Fruit fly (Drosophila melanogaster): ENCODE measurements around the gene CG7884.

Gene CG7884

DNA sequence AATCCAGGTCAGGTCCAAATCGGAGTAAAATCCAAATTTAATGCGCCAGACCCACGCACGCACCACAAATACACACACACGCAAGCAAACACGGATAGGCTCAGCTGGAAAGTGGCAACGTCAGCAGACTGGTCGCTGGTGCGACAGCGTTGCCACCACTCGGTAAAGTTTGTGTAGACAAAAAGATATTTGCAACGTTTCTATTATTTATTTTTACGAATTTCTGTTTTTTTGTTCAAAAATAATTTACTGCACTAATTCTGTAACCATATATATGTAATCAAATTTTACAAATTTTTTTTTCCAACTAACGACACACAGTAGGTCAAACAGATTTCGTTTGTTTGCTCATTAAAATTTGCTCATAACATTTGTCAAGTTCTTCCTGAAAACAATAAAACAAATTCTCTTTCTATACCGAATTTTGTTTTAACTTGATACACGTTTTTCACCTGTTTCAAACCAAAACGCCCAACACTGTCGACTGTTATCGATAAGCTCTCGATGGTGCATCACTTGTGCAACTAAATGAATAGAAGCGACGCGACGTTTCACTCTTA lies 40.6 kb upstream of the CG7884 start, which contains the start of the genes CG7556 and CG7453:
CG7556 (minus strand) TSS at position 135 of the 560 bp plus-strand sequence.
CG7453 (plus strand) TSS at position 478 of the 560 bp plus-strand sequence.
- TF ChIP-seq eve (GFP tag; optimal IDR thresholded peaks at IDR 0.05) (no peak), CG3065 (GFP tag; optimal IDR thresholded peaks at IDR 0.05) (peak; percentile 56), zfh2 (GFP tag; optimal IDR thresholded peaks at IDR 0.05) (peak; percentile 83), CG7839 (tag; optimal IDR thresholded peaks at IDR 0.05) (peak; percentile 76), CG12155 (GFP tag; optimal IDR thresholded peaks at IDR 0.05) (peak; percentile 65), CG7786 (GFP tag; optimal IDR thresholded peaks at IDR 0.05) (peak; percentile 63), hb (GFP tag; IDR thresholded peaks at IDR 0.05; ENCODE audit: partially characterized antibody) (no peak), CG32767 (GFP tag; IDR thresholded peaks at IDR 0.05) (peak; percentile 43; the same call in 1 of the 2 replicates), Xbp1 (GFP tag; optimal IDR thresholded peaks at IDR 0.05) (peak; percentile 84), CG12391 (tag; optimal IDR thresholded peaks at IDR 0.05) (peak; percentile 89), CG16813 (GFP tag; IDR thresholded peaks at IDR 0.05; ENCODE audit: partially characterized antibody) (no peak), crc (GFP tag; optimal IDR thresholded peaks at IDR 0.05) (peak; percentile 18), exex (tag; optimal IDR thresholded peaks at IDR 0.05) (no peak), toy (GFP tag; IDR thresholded peaks at IDR 0.05) (no peak), org-1 (GFP tag; optimal IDR thresholded peaks at IDR 0.05) (peak; percentile 22), Doc2 (GFP tag; IDR thresholded peaks at IDR 0.05) (no peak), lov (optimal IDR thresholded peaks at IDR 0.05) (no peak), lov (GFP tag; IDR thresholded peaks at IDR 0.05) (no peak), CG15601 (tag; optimal IDR thresholded peaks at IDR 0.05) (peak; percentile 68), gce (GFP tag; IDR thresholded peaks at IDR 0.05) (no peak), CG1233 (GFP tag; optimal IDR thresholded peaks at IDR 0.05) (peak; percentile 65), danr (GFP tag; IDR thresholded peaks at IDR 0.05) (0 out of 2 replicates have a peak, but pooled peaks have one; percentile 5), CG2202 (tag; optimal IDR thresholded peaks at IDR 0.05) (peak; percentile 11), slp2 (GFP tag; optimal IDR thresholded peaks at IDR 0.05) (peak; percentile 78), trh (GFP tag; optimal IDR thresholded peaks at IDR 0.05) (no peak), lilli (GFP tag; optimal IDR thresholded peaks at IDR 0.05) (peak; percentile 87), Mad (GFP tag; optimal IDR thresholded peaks at IDR 0.05) (peak; percentile 60), ATbp (GFP tag; optimal IDR thresholded peaks at IDR 0.05) (no peak), Fer2 (tag; optimal IDR thresholded peaks at IDR 0.05) (peak; percentile 55), emc (GFP tag; optimal IDR thresholded peaks at IDR 0.05) (peak; percentile 57), Antp (GFP tag; optimal IDR thresholded peaks at IDR 0.05) (peak; percentile 59), ro (GFP tag; IDR thresholded peaks at IDR 0.05) (no peak), CG7963 (GFP tag; IDR thresholded peaks at IDR 0.05; ENCODE audit: partially characterized antibody) (no peak), Hmr (GFP tag; optimal IDR thresholded peaks at IDR 0.05) (peak; percentile 71), crp (GFP tag; optimal IDR thresholded peaks at IDR 0.05) (peak; percentile 15 to 85), NC2β (GFP tag; optimal IDR thresholded peaks at IDR 0.05) (peak; percentile 42), slou (GFP tag; optimal IDR thresholded peaks at IDR 0.05) (peak; percentile 41), Bgb (GFP tag; IDR thresholded peaks at IDR 0.05; ENCODE audit: partially characterized antibody) (no peak), Dip3 (GFP tag; optimal IDR thresholded peaks at IDR 0.05) (peak; percentile 77), CG9817 (tag; optimal IDR thresholded peaks at IDR 0.05) (peak; percentile 62), zfh1 (GFP tag; IDR thresholded peaks at IDR 0.05) (0 out of 3 replicates have a peak, but pooled peaks have one; percentile 28), Poxn (GFP tag; IDR thresholded peaks at IDR 0.05) (no peak), row (GFP tag; IDR thresholded peaks at IDR 0.05) (peak; percentile 83), CG11093 (GFP tag; IDR thresholded peaks at IDR 0.05) (no peak), mam (GFP tag; optimal IDR thresholded peaks at IDR 0.05) (peak; percentile 79), Myb (GFP tag; optimal IDR thresholded peaks at IDR 0.05) (peak; percentile 54), zf30C (GFP tag; optimal IDR thresholded peaks at IDR 0.05) (peak; percentile 64), ato (GFP tag; IDR thresholded peaks at IDR 0.05; ENCODE audit: partially characterized antibody) (no peak), CG30431 (GFP tag; optimal IDR thresholded peaks at IDR 0.05) (peak; percentile 45), BtbVII (GFP tag; optimal IDR thresholded peaks at IDR 0.05) (peak; percentile 42), seq (GFP tag; IDR thresholded peaks at IDR 0.05) (no peak)

Data from whole organism, embryonic.